Worm (Caenorhabditis elegans): ENCODE measurements around the gene H09F14.1.

DNA sequence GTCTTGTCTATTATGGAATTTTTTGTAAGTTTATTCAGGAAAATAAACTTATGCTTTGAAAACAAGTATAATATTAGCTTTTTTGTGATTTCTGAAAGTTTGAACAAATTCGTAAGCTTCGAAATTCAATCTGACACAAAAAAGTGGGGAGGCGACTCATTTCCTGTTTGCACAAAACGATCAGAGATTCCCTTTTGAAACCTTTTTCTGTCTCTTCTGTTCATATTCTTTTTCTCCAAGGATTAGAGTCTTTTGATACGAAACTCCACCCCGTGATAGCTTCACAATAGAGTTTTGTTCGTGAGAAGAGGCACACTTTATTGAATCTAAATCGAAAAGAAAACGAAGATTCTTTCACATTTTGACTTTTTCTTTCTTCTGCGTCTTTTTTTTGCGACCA is 25.6 kb upstream of the H09F14.1 start:
- TF ChIP-seq elt-4 (tag; optimal IDR thresholded peaks at IDR 0.05) = no peak
- no peak for TF ChIP-seq pha-4 (tag; optimal IDR thresholded peaks at IDR 0.05)
- TF ChIP-seq lin-11 (tag; optimal IDR thresholded peaks at IDR 0.05) = no peak
- no peak for TF ChIP-seq ceh-22 (tag; optimal IDR thresholded peaks at IDR 0.05)
- no peak for TF ChIP-seq hlh-13 (GFP tag; optimal IDR thresholded peaks at IDR 0.05)
- TF ChIP-seq pag-3 (tag; optimal IDR thresholded peaks at IDR 0.05; ENCODE audit: borderline replicate concordance) = no peak
- no peak for TF ChIP-seq fkh-10 (GFP tag; optimal IDR thresholded peaks at IDR 0.05)
- no peak for TF ChIP-seq ceh-18 (tag; optimal IDR thresholded peaks at IDR 0.05)
- no peak for TF ChIP-seq rnt-1 (tag; optimal IDR thresholded peaks at IDR 0.05)
- no peak for TF ChIP-seq tbx-7 (tag; optimal IDR thresholded peaks at IDR 0.05)
- no peak for TF ChIP-seq tbx-2 (tag; optimal IDR thresholded peaks at IDR 0.05)
- no peak for TF ChIP-seq hlh-30 (tag; optimal IDR thresholded peaks at IDR 0.05; ENCODE audit: insufficient read depth)
